Worm (Caenorhabditis elegans) whole organism, young adult: Measurements from ENCODE around the gene nas-25.

Source experiments
- B0035.1 ChIP-seq: sonication (generic microtip); optimal IDR thresholded peaks from 2 replicates; lab custom pipeline; 2016; ENCODE audit warnings: missing genetic modification characterization, mild to moderate bottlenecking, missing compliant biosample characterization, missing genotype, missing genetic modification reagents
- F57A8.1 ChIP-seq: fragments of 200-800 bp; sonication (Bioruptor generic); optimal IDR thresholded peaks from 2 replicates; lab custom pipeline; 2018; ENCODE audit warnings: mild to moderate bottlenecking, missing genetic modification characterization, moderate library complexity, missing compliant biosample characterization
- ceh-40 ChIP-seq: fragments of 200-800 bp; sonication (Bioruptor generic); IDR thresholded peaks from 2 replicates; pipeline ENCODE4 v1.3.6; 2022; ENCODE audit warnings: missing genetic modification characterization, missing compliant biosample characterization
- hlh-26 ChIP-seq: fragments of 200-800 bp; sonication (Bioruptor generic); conservative IDR thresholded peaks from 2 replicates; pipeline ENCODE4 v1.3.6; 2022; ENCODE audit warnings: missing genetic modification reagents, missing genetic modification characterization, missing compliant biosample characterization
- hmg-20 ChIP-seq: fragments of 200-800 bp; sonication (Bioruptor generic); IDR thresholded peaks from 2 replicates; pipeline ENCODE4 v1.3.6; 2022; ENCODE audit warnings: missing genetic modification reagents, missing genetic modification characterization, missing compliant biosample characterization
- lin-54 ChIP-seq: fragments of 200-800 bp; sonication (Bioruptor generic); optimal IDR thresholded peaks from 2 replicates; lab custom pipeline; 2018; ENCODE audit warnings: mild to moderate bottlenecking, missing genetic modification characterization, missing compliant biosample characterization
- nhr-27 ChIP-seq: fragments of 200-800 bp; sonication (Bioruptor generic); optimal IDR thresholded peaks from 2 replicates; lab custom pipeline; 2018; ENCODE audit warnings: mild to moderate bottlenecking, missing genetic modification characterization, moderate library complexity, missing compliant biosample characterization
- unc-62 ChIP-seq: fragments of 150-350 bp; optimal IDR thresholded peaks from 2 replicates; lab custom pipeline; 2014; ENCODE audit warnings: missing biosample characterization, missing genetic modification reagents, missing genetic modification characterization
- ztf-6 ChIP-seq: fragments of 200-800 bp; sonication (Bioruptor generic); IDR thresholded peaks from 2 replicates; pipeline ENCODE4 v1.3.6; 2022; ENCODE audit warnings: missing genetic modification reagents, missing genetic modification characterization, missing compliant biosample characterization

- TF ChIP-seq hlh-26 (GFP tag; lab: Robert Waterston, UW) (no peak), F57A8.1 (GFP tag; lab: Kevin White, UChicago) (no peak), hmg-20 (no peak), nhr-27 (tag; lab: Kevin White, UChicago) (no peak), ztf-6 (GFP tag; lab: Robert Waterston, UW) (no peak), ceh-40 (GFP tag; lab: Robert Waterston, UW) (no peak), lin-54 (GFP tag; lab: Kevin White, UChicago) (no peak), unc-62 (GFP tag; lab: Kevin White, UChicago) (no peak), B0035.1 (tag; lab: Kevin White, UChicago) (no peak)
Measured at ce11 chrII:8806921-8807320, 18.9 kb upstream of the nas-25 start, which contains the start of gene pho-13.
